Worm (Caenorhabditis elegans): Measurements from ENCODE around the gene K02D10.4.
A peak's percentile ranks its signal among the peaks of the same experiment; 100 is the strongest.

- TF ChIP-seq zag-1 (tag; optimal IDR thresholded peaks at IDR 0.05) (no peak), dmd-6 (GFP tag; IDR thresholded peaks at IDR 0.05) (peak; percentile 96), zfp-2 (tag; optimal IDR thresholded peaks at IDR 0.05) (no peak), nhr-42 (GFP tag; IDR thresholded peaks at IDR 0.05) (no peak), ces-1 (GFP tag; optimal IDR thresholded peaks at IDR 0.05) (no peak), ceh-28 (tag; optimal IDR thresholded peaks at IDR 0.05) (no peak), nhr-76 (tag; optimal IDR thresholded peaks at IDR 0.05) (no peak)
These were observed 2.9 kb upstream of the K02D10.4 start for ce11 chrIII:8782744-8783143.

Data from whole organism, L4 larva.